Worm (Caenorhabditis elegans) whole organism, young adult: ENCODE measurements around the gene F55F10.3.

Experiments used
- B0019.2 ChIP-seq: fragments of 200-800 bp; sonication (Bioruptor generic); conservative IDR thresholded peaks from 2 replicates; pipeline ENCODE4 v1.3.6; 2022; ENCODE audit warnings: missing genetic modification reagents, missing genetic modification characterization, missing compliant biosample characterization
- F22D6.2 ChIP-seq: sonication (generic microtip); optimal IDR thresholded peaks from 2 replicates; lab custom pipeline; 2016; ENCODE audit warnings: mild to moderate bottlenecking, missing genetic modification characterization, missing compliant biosample characterization
- ZK185.1 ChIP-seq: sonication (generic microtip); optimal IDR thresholded peaks from 2 replicates; lab custom pipeline; 2016; ENCODE audit warnings: mild to moderate bottlenecking, missing genetic modification characterization, missing compliant biosample characterization; ENCODE audit not compliant: poor library complexity, severe bottlenecking
- ama-1 ChIP-seq, 3 experiments: fragments of 150-350 bp in 1 of 3; sonication (generic microtip) in 2 of 3; optimal IDR thresholded peaks; 2 replicates each; lab custom pipeline; 2014 to 2018; ENCODE audit warnings: missing biosample characterization in 2 of 3, missing genetic modification characterization in 2 of 3, missing genetic modification reagents in 2 of 3
- ceh-100 ChIP-seq: fragments of 200-800 bp; sonication (Bioruptor generic); IDR thresholded peaks from 2 replicates; pipeline ENCODE4 v1.3.6; 2022; ENCODE audit warnings: missing genetic modification reagents, missing genetic modification characterization, missing compliant biosample characterization
- dpff-1 ChIP-seq: sonication (generic microtip); optimal IDR thresholded peaks from 2 replicates; lab custom pipeline; 2017; ENCODE audit warnings: mild to moderate bottlenecking, missing genetic modification characterization, missing compliant biosample characterization
- nhr-179 ChIP-seq: sonication (generic microtip); optimal IDR thresholded peaks from 2 replicates; lab custom pipeline; 2016; ENCODE audit warnings: mild to moderate bottlenecking, missing genetic modification characterization, missing compliant biosample characterization
- snpc-1.1 ChIP-seq: sonication (generic microtip); optimal IDR thresholded peaks from 2 replicates; lab custom pipeline; 2017; ENCODE audit warnings: missing genetic modification characterization, mild to moderate bottlenecking, missing compliant biosample characterization, antibody characterized with exemption, moderate library complexity, missing genotype, missing genetic modification reagents; ENCODE audit not compliant: insufficient read depth
- snpc-3.4 ChIP-seq: sonication (generic microtip); optimal IDR thresholded peaks from 2 replicates; lab custom pipeline; 2017; ENCODE audit warnings: missing genetic modification characterization, mild to moderate bottlenecking, missing compliant biosample characterization, antibody characterized with exemption, moderate library complexity, missing genotype, missing genetic modification reagents
- snpc-4 ChIP-seq, 5 experiments: fragments of 150-350 bp in 1 of 5; sonication (generic microtip) in 4 of 5; optimal IDR thresholded peaks; 2 replicates each; lab custom pipeline; 2014 to 2018; ENCODE audit warnings: missing genetic modification characterization in 5 of 5, missing biosample characterization in 3 of 5, antibody characterized with exemption in 2 of 5, mild to moderate bottlenecking in 2 of 5, missing compliant biosample characterization in 2 of 5, missing genotype in 2 of 5, moderate library complexity in 2 of 5, missing genetic modification reagents in 1 of 5
- unc-62 ChIP-seq: fragments of 150-350 bp; optimal IDR thresholded peaks from 2 replicates; lab custom pipeline; 2014; ENCODE audit warnings: missing biosample characterization, missing genetic modification reagents, missing genetic modification characterization
- ztf-26 ChIP-seq: sonication (generic microtip); optimal IDR thresholded peaks from 2 replicates; lab custom pipeline; 2017; ENCODE audit warnings: missing genetic modification characterization, missing compliant biosample characterization

DNA sequence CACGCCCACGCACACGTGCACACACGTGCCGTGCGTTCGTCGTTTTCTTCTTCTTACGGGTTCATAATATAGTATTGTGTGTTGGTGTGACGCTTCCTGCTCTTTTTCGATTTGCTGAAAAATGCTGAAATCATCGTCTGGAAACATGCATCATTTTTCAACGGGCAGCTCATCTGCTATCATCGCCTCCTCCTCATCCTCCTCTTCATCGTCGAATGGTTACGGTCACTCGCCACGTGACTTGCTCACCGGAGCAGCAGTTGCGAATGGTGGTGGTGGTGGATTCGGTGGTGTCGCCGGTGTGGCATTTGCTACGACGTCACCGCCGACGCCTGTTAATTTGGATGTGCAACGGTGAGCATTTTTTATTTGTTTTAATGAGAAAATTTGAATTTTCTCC, 49.0 kb downstream of the F55F10.3 start:
- TF ChIP-seq snpc-4 (GFP tag; optimal IDR thresholded peaks at IDR 0.05; lab: Kevin White, UChicago) (no peak), snpc-4 (tag; optimal IDR thresholded peaks at IDR 0.05; lab: Kevin White, UChicago) (no peak), dpff-1 (tag; lab: Kevin White, UChicago) (no peak), snpc-1.1 (no peak), unc-62 (GFP tag; lab: Kevin White, UChicago) (no peak), snpc-3.4 (no peak), B0019.2 (no peak), ama-1 (optimal IDR thresholded peaks at IDR 0.05; lab: Kevin White, UChicago) (no peak), ama-1 (GFP tag; optimal IDR thresholded peaks at IDR 0.05; lab: Kevin White, UChicago) (no peak), ZK185.1 (tag; lab: Kevin White, UChicago) (no peak), ceh-100 (GFP tag; lab: Robert Waterston, UW) (no peak), nhr-179 (no peak), F22D6.2 (tag; lab: Kevin White, UChicago) (no peak), ztf-26 (tag; lab: Kevin White, UChicago) (peak; percentile 20)
